Worm (Caenorhabditis elegans): ENCODE measurements around the gene twk-43.

DNA sequence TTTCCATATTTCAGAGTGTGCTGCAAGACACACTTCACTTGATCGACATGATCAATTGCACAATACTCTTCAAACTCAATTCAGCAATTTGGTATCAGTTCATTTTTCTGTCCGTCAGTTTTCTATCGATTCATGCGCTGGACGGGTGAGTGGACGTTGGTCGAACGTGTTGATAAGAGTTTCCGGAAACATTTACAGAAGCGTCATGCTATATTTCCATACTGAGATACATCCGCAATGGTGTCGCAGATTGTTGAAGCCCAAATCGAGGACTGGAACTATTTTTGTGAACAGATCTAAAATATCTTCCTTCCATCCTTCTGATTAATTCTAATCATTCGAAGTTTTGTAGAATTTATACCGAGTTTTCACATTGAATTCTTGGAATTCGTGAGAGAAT is 23.6 kb downstream of the twk-43 start:
- TF ChIP-seq ztf-16 (tag; optimal IDR thresholded peaks at IDR 0.05) (no peak), eyg-1 (tag; optimal IDR thresholded peaks at IDR 0.05) (no peak), unc-3 (GFP tag; conservative IDR thresholded peaks at IDR 0.05) (no peak), unc-3 (tag; optimal IDR thresholded peaks at IDR 0.05) (no peak), nfya-1 (tag; optimal IDR thresholded peaks at IDR 0.05) (no peak)

All from whole organism, late embryonic.